Worm (Caenorhabditis elegans) whole organism, L4/young adult: Measurements from ENCODE around the gene mth-1.

ENCODE experiments used
- W03F9.2 ChIP-seq: fragments of 150-350 bp; optimal IDR thresholded peaks from 2 replicates; lab custom pipeline; 2014; ENCODE audit warnings: missing biosample characterization, missing genetic modification characterization
- him-1 ChIP-seq: sonication (generic microtip); optimal IDR thresholded peaks from 2 replicates; lab custom pipeline; 2016; ENCODE audit warnings: missing genotype, missing genetic modification reagents, missing genetic modification characterization, missing compliant biosample characterization

ce11 chrII:4173842-4174241, 29.7 kb downstream of the mth-1 start:
- TF ChIP-seq him-1 (tag; lab: Kevin White, UChicago) (no peak), W03F9.2 (tag; lab: Kevin White, UChicago) (no peak)
